Fruit fly (Drosophila melanogaster) whole organism, embryonic: ENCODE measurements around the gene CG8668.

Experiments
- ATbp ChIP-seq: fragments of 200-800 bp; sonication (Bioruptor generic); optimal IDR thresholded peaks from 2 replicates; lab custom pipeline; 2017; ENCODE audit warnings: missing biosample characterization, mild to moderate bottlenecking, missing genetic modification characterization, missing genetic modification reagents
- Ada2b ChIP-seq: fragments of 200-800 bp; sonication (Bioruptor generic); IDR thresholded peaks from 2 replicates; pipeline ENCODE4 v1.3.6; 2022; ENCODE audit warnings: missing biosample characterization, missing genetic modification characterization
- BtbVII ChIP-seq: fragments of 200-800 bp; sonication (Bioruptor generic); optimal IDR thresholded peaks from 3 replicates; lab custom pipeline; 2017; ENCODE audit warnings: missing biosample characterization, mild to moderate bottlenecking, missing genetic modification characterization
- CG10209 ChIP-seq: fragments of 200-800 bp; sonication (Bioruptor generic); optimal IDR thresholded peaks from 3 replicates; lab custom pipeline; 2017; ENCODE audit warnings: missing biosample characterization, mild to moderate bottlenecking, missing genetic modification characterization, missing genetic modification reagents
- CG12236 ChIP-seq: fragments of 200-800 bp; sonication (Bioruptor generic); optimal IDR thresholded peaks from 2 replicates; lab custom pipeline; 2016; ENCODE audit warnings: missing biosample characterization, missing genetic modification characterization
- CG14965 ChIP-seq: fragments of 200-800 bp; sonication (Bioruptor generic); optimal IDR thresholded peaks from 2 replicates; lab custom pipeline; 2016; ENCODE audit warnings: missing biosample characterization, missing genetic modification characterization, borderline replicate concordance
- CG15073 ChIP-seq: fragments of 200-800 bp; sonication (Bioruptor generic); optimal IDR thresholded peaks from 2 replicates; lab custom pipeline; 2016; ENCODE audit warnings: missing biosample characterization, missing genetic modification characterization
- CG1529 ChIP-seq: fragments of 200-800 bp; sonication (Bioruptor generic); optimal IDR thresholded peaks from 3 replicates; lab custom pipeline; 2018; ENCODE audit warnings: missing biosample characterization, missing genetic modification characterization
- CG1602 ChIP-seq: fragments of 200-800 bp; sonication (Bioruptor generic); optimal IDR thresholded peaks from 3 replicates; lab custom pipeline; 2016; ENCODE audit warnings: missing biosample characterization, missing genetic modification characterization
- CG17612 ChIP-seq: fragments of 200-800 bp; sonication (Bioruptor generic); IDR thresholded peaks from 2 replicates; pipeline ENCODE4 v1.3.6; 2022; ENCODE audit warnings: missing biosample characterization, missing genetic modification characterization
- CG18011 ChIP-seq: fragments of 200-800 bp; sonication (Bioruptor generic); optimal IDR thresholded peaks from 2 replicates; lab custom pipeline; 2017; ENCODE audit warnings: missing biosample characterization, missing genetic modification characterization, mild to moderate bottlenecking, moderate library complexity, missing genotype
- CG2712 ChIP-seq: fragments of 200-800 bp; optimal IDR thresholded peaks from 3 replicates; lab custom pipeline; 2019; ENCODE audit warnings: missing biosample characterization, mild to moderate bottlenecking, missing genetic modification characterization, moderate library complexity
- CG33557 ChIP-seq: fragments of 200-800 bp; sonication (Bioruptor generic); optimal IDR thresholded peaks from 2 replicates; lab custom pipeline; 2019; ENCODE audit warnings: missing biosample characterization, mild to moderate bottlenecking, missing genetic modification characterization, moderate library complexity
- CG4424 ChIP-seq: fragments of 200-800 bp; sonication (Bioruptor generic); optimal IDR thresholded peaks from 3 replicates; lab custom pipeline; 2016; ENCODE audit warnings: missing biosample characterization, missing genetic modification characterization
- CG4707 ChIP-seq: fragments of 200-800 bp; sonication (Bioruptor generic); optimal IDR thresholded peaks from 2 replicates; lab custom pipeline; 2018; ENCODE audit warnings: missing biosample characterization, mild to moderate bottlenecking, missing genetic modification characterization, moderate library complexity
- CG8290 ChIP-seq, 3 experiments: fragments of 200-800 bp; sonication (Bioruptor generic); optimal IDR thresholded peaks; 2 replicates each; lab custom pipeline; 2016 to 2019; ENCODE audit warnings: missing biosample characterization in 3 of 3, missing genetic modification characterization in 3 of 3, mild to moderate bottlenecking in 2 of 3, moderate library complexity in 1 of 3
- CG9817 ChIP-seq: fragments of 200-800 bp; sonication (Bioruptor generic); optimal IDR thresholded peaks from 2 replicates; lab custom pipeline; 2018; ENCODE audit warnings: missing biosample characterization, mild to moderate bottlenecking, missing genetic modification characterization, moderate library complexity
- Dbx ChIP-seq: fragments of 200-800 bp; sonication (Bioruptor generic); IDR thresholded peaks from 3 replicates; pipeline ENCODE4 v1.3.6; 2022; ENCODE audit warnings: missing biosample characterization, missing genetic modification characterization
- Dip3 ChIP-seq: fragments of 200-800 bp; sonication (Bioruptor generic); optimal IDR thresholded peaks from 3 replicates; lab custom pipeline; 2016; ENCODE audit warnings: missing biosample characterization, missing genetic modification characterization
- Dp ChIP-seq: fragments of 200-800 bp; sonication (Bioruptor generic); optimal IDR thresholded peaks from 2 replicates; lab custom pipeline; 2018; ENCODE audit warnings: missing biosample characterization, mild to moderate bottlenecking, missing genetic modification characterization, moderate library complexity
- Dref ChIP-seq: fragments of 200-800 bp; sonication (Bioruptor generic); IDR thresholded peaks from 2 replicates; pipeline ENCODE4 v1.3.6; 2022; ENCODE audit warnings: missing biosample characterization, missing genetic modification characterization
- GATAe ChIP-seq: fragments of 200-800 bp; sonication (Bioruptor generic); conservative IDR thresholded peaks from 2 replicates; pipeline ENCODE4 v1.3.6; 2022; ENCODE audit warnings: missing biosample characterization, missing genetic modification characterization
- Hr78 ChIP-seq, 2 experiments: fragments of 200-800 bp in 1 of 2; fragments of >200 bp in 1 of 2; sonication (Bioruptor generic) in 1 of 2; optimal IDR thresholded peaks; 2 replicates each; lab custom pipeline; 2017 to 2019; ENCODE audit warnings: missing biosample characterization in 2 of 2, missing genetic modification characterization in 2 of 2, mild to moderate bottlenecking in 1 of 2, moderate library complexity in 1 of 2
- Jarid2 ChIP-seq: fragments of 200-800 bp; sonication (Bioruptor generic); optimal IDR thresholded peaks from 3 replicates; lab custom pipeline; 2017; ENCODE audit warnings: mild to moderate bottlenecking, missing biosample characterization, missing genetic modification reagents, missing genetic modification characterization
- Mrtf ChIP-seq: fragments of 200-800 bp; sonication (Bioruptor generic); IDR thresholded peaks from 3 replicates; pipeline ENCODE4 v1.3.6; 2022; ENCODE audit warnings: missing biosample characterization, missing genetic modification characterization
- Oli ChIP-seq: fragments of 200-800 bp; sonication (Bioruptor generic); optimal IDR thresholded peaks from 2 replicates; lab custom pipeline; 2018; ENCODE audit warnings: missing biosample characterization, mild to moderate bottlenecking, missing genetic modification characterization, moderate library complexity
- Taf1 ChIP-seq: fragments of 200-800 bp; sonication (Bioruptor generic); IDR thresholded peaks from 2 replicates; pipeline ENCODE4 v1.3.6; 2022; ENCODE audit warnings: missing biosample characterization, missing genetic modification characterization
- Xbp1 ChIP-seq: fragments of 200-800 bp; sonication (Bioruptor generic); optimal IDR thresholded peaks from 3 replicates; lab custom pipeline; 2016; ENCODE audit warnings: missing biosample characterization, mild to moderate bottlenecking, missing genetic modification characterization
- bab2 ChIP-seq: fragments of 200-800 bp; sonication (Bioruptor generic); optimal IDR thresholded peaks from 2 replicates; lab custom pipeline; 2016; ENCODE audit warnings: missing biosample characterization, missing genetic modification characterization
- br ChIP-seq: fragments of >200 bp; optimal IDR thresholded peaks from 2 replicates; lab custom pipeline; 2017
- ci ChIP-seq: fragments of 200-800 bp; sonication (Bioruptor generic); IDR thresholded peaks from 3 replicates; pipeline ENCODE4 v1.3.6; 2022; ENCODE audit warnings: missing biosample characterization, missing genetic modification characterization
- dati ChIP-seq: fragments of 200-800 bp; sonication (Bioruptor generic); IDR thresholded peaks from 2 replicates; pipeline ENCODE4 v1.3.6; 2022; ENCODE audit warnings: missing biosample characterization, missing genetic modification characterization
- dimm ChIP-seq: fragments of 200-800 bp; sonication (Bioruptor generic); IDR thresholded peaks from 2 replicates; pipeline ENCODE4 v1.3.6; 2022; ENCODE audit warnings: missing biosample characterization, missing genetic modification characterization
- dpn ChIP-seq, 2 experiments: fragments of 200-800 bp; sonication (Bioruptor generic); optimal IDR thresholded peaks; 3 replicates each; lab custom pipeline; 2016; ENCODE audit warnings: missing biosample characterization in 2 of 2, missing genetic modification characterization in 2 of 2
- exex ChIP-seq: fragments of 200-800 bp; sonication (Bioruptor generic); optimal IDR thresholded peaks from 4 replicates; lab custom pipeline; 2018; ENCODE audit warnings: missing biosample characterization, mild to moderate bottlenecking, missing genetic modification characterization, moderate library complexity
- fu2 ChIP-seq: fragments of 200-800 bp; sonication (Bioruptor generic); optimal IDR thresholded peaks from 2 replicates; lab custom pipeline; 2016; ENCODE audit warnings: missing biosample characterization, missing genetic modification characterization
- grau ChIP-seq: fragments of 200-800 bp; optimal IDR thresholded peaks from 3 replicates; lab custom pipeline; 2019; ENCODE audit warnings: missing biosample characterization, mild to moderate bottlenecking, missing genetic modification characterization, moderate library complexity
- gt ChIP-seq: fragments of 200-800 bp; sonication (Bioruptor generic); IDR thresholded peaks from 2 replicates; pipeline ENCODE4 v1.3.6; 2022; ENCODE audit warnings: missing biosample characterization, missing genetic modification characterization
- hkb ChIP-seq, 2 experiments: fragments of 200-800 bp in 1 of 2; fragments of >200 bp in 1 of 2; sonication (Bioruptor generic) in 1 of 2; IDR thresholded peaks in 1 of 2; optimal IDR thresholded peaks in 1 of 2; 2 replicates each; pipeline versions ENCODE4 v1.3.6 to Lab custom; 2017 to 2022; ENCODE audit warnings: missing biosample characterization in 1 of 2, missing genetic modification characterization in 1 of 2
- insv ChIP-seq, 2 experiments: fragments of 200-800 bp; sonication (Bioruptor generic); optimal IDR thresholded peaks; 3 replicates each; lab custom pipeline; 2016 to 2018; ENCODE audit warnings: missing biosample characterization in 2 of 2, missing genetic modification characterization in 2 of 2
- lbe ChIP-seq: fragments of 200-800 bp; sonication (Bioruptor generic); optimal IDR thresholded peaks from 2 replicates; lab custom pipeline; 2016; ENCODE audit warnings: missing biosample characterization, mild to moderate bottlenecking, missing genetic modification characterization
- mld ChIP-seq: fragments of 200-800 bp; sonication (Bioruptor generic); IDR thresholded peaks from 3 replicates; pipeline ENCODE4 v1.3.6; 2022; ENCODE audit warnings: missing biosample characterization, missing genetic modification characterization; ENCODE audit not compliant: partially characterized antibody
- psq ChIP-seq: fragments of 200-800 bp; sonication (Bioruptor generic); optimal IDR thresholded peaks from 2 replicates; lab custom pipeline; 2017; ENCODE audit warnings: missing biosample characterization, missing genetic modification characterization
- slp2 ChIP-seq: fragments of 200-800 bp; sonication (Bioruptor generic); optimal IDR thresholded peaks from 2 replicates; lab custom pipeline; 2016; ENCODE audit warnings: missing biosample characterization, missing genetic modification characterization
- sna ChIP-seq: fragments of 200-800 bp; sonication (Bioruptor generic); IDR thresholded peaks from 2 replicates; pipeline ENCODE4 v1.3.6; 2022; ENCODE audit warnings: missing biosample characterization, missing genetic modification characterization; ENCODE audit not compliant: partially characterized antibody
- stc ChIP-seq: fragments of 200-800 bp; sonication (Bioruptor generic); IDR thresholded peaks from 2 replicates; pipeline ENCODE4 v1.3.6; 2022; ENCODE audit warnings: missing biosample characterization, missing genetic modification characterization
- tgo ChIP-seq: fragments of 200-800 bp; sonication (Bioruptor generic); IDR thresholded peaks from 3 replicates; pipeline ENCODE4 v1.3.6; 2022; ENCODE audit warnings: missing biosample characterization, missing genetic modification characterization
- tx ChIP-seq: fragments of 200-800 bp; sonication (Bioruptor generic); optimal IDR thresholded peaks from 2 replicates; lab custom pipeline; 2016; ENCODE audit warnings: missing biosample characterization, missing genetic modification characterization
- usp ChIP-seq: fragments of >200 bp; optimal IDR thresholded peaks from 2 replicates; lab custom pipeline; 2017; ENCODE audit warnings: missing biosample characterization, missing genetic modification characterization
- zen2 ChIP-seq: fragments of 200-800 bp; sonication (Bioruptor generic); IDR thresholded peaks from 3 replicates; pipeline ENCODE4 v1.3.6; 2022; ENCODE audit warnings: missing biosample characterization, missing genetic modification characterization; ENCODE audit not compliant: partially characterized antibody

Gene CG8668

dm6 chr2L:8156682-8157081 is 29.9 kb downstream of the CG8668 start (continued):
- no peak for TF ChIP-seq dati
- TF ChIP-seq dimm (GFP tag; lab: Robert Waterston, UW), result no peak
- TF ChIP-seq sna, result peak; percentile 59; the same call in 1 of the 2 replicates
- peak; percentile 48 for TF ChIP-seq BtbVII
- TF ChIP-seq Hr78 (GFP tag; optimal IDR thresholded peaks at IDR 0.05; lab: Kevin White, UChicago), result no peak
- peak; percentile 36 for TF ChIP-seq CG4424 (GFP tag; lab: Kevin White, UChicago)
- TF ChIP-seq ci (GFP tag; lab: Robert Waterston, UW), result peak; percentile 80; the same call in 2 of the 3 replicates
- TF ChIP-seq grau, result peak; percentile 69
- peak; percentile 51; the same call in 1 of the 2 replicates for TF ChIP-seq Ada2b (GFP tag; lab: Robert Waterston, UW)
- no peak for TF ChIP-seq gt (GFP tag; lab: Robert Waterston, UW)
- TF ChIP-seq Mrtf (GFP tag; lab: Robert Waterston, UW), result no peak
- TF ChIP-seq bab2 (GFP tag; lab: Kevin White, UChicago), result peak; percentile 76
- TF ChIP-seq CG14965 (GFP tag; lab: Kevin White, UChicago), result peak; percentile 4
- peak; percentile 79 for TF ChIP-seq Xbp1 (GFP tag; lab: Kevin White, UChicago)
- peak; percentile 76 for TF ChIP-seq Dip3
- no peak for TF ChIP-seq CG17612 (GFP tag; lab: Robert Waterston, UW)
- peak; percentile 58 for TF ChIP-seq tx (GFP tag; lab: Kevin White, UChicago)
- TF ChIP-seq stc (GFP tag; lab: Robert Waterston, UW), result peak; percentile 69
- no peak for TF ChIP-seq psq
- TF ChIP-seq hkb (optimal IDR thresholded peaks at IDR 0.05; lab: Kevin White, UChicago), result peak; percentile 7
- peak; percentile 47; the same call in 1 of the 2 replicates for TF ChIP-seq hkb (GFP tag; IDR thresholded peaks at IDR 0.05; lab: Robert Waterston, UW)
- peak; percentile 71 to 76 for TF ChIP-seq dpn (GFP tag; optimal IDR thresholded peaks at IDR 0.05; lab: Kevin White, UChicago)
- peak; percentile 60 for TF ChIP-seq CG10209 (GFP tag; lab: Kevin White, UChicago)
- peak; percentile 26 for TF ChIP-seq CG8290 (GFP tag; optimal IDR thresholded peaks at IDR 0.05; lab: Kevin White, UChicago)
- peak in 1 of 2 experiments; percentile 83 for TF ChIP-seq CG8290 (tag; optimal IDR thresholded peaks at IDR 0.05; lab: Kevin White, UChicago)
- peak; percentile 49; the same call in 1 of the 3 replicates for TF ChIP-seq Dbx (GFP tag; lab: Robert Waterston, UW)
- TF ChIP-seq CG1602, result no peak
- peak; percentile 83 for TF ChIP-seq Taf1 (GFP tag; lab: Robert Waterston, UW)
- no peak for TF ChIP-seq CG1529 (GFP tag; lab: Kevin White, UChicago)
- TF ChIP-seq Jarid2 (GFP tag; lab: Kevin White, UChicago), result peak; percentile 6
- no peak for TF ChIP-seq Dref (GFP tag; lab: Robert Waterston, UW)
- TF ChIP-seq slp2, result peak; percentile 36
- TF ChIP-seq Oli (tag; lab: Kevin White, UChicago), result peak; percentile 21
- no peak for TF ChIP-seq CG12236 (GFP tag; lab: Kevin White, UChicago)
- TF ChIP-seq CG4707 (GFP tag; lab: Kevin White, UChicago), result no peak
- TF ChIP-seq tgo (GFP tag; lab: Robert Waterston, UW), result peak; percentile 18; the same call in 1 of the 3 replicates
- peak; percentile 56 for TF ChIP-seq fu2 (GFP tag; lab: Kevin White, UChicago)
- peak; percentile 35 for TF ChIP-seq exex (tag; lab: Kevin White, UChicago)
- TF ChIP-seq insv (GFP tag; optimal IDR thresholded peaks at IDR 0.05; lab: Kevin White, UChicago), result no peak
- no peak for TF ChIP-seq mld (GFP tag; lab: Robert Waterston, UW)
- no peak for TF ChIP-seq zen2 (GFP tag; lab: Robert Waterston, UW)
- no peak for TF ChIP-seq ATbp (GFP tag; lab: Kevin White, UChicago)
- TF ChIP-seq br (lab: Kevin White, UChicago), result no peak
- peak; percentile 60 for TF ChIP-seq lbe (GFP tag; lab: Kevin White, UChicago)
- no peak for TF ChIP-seq CG15073 (GFP tag; lab: Kevin White, UChicago)
- no peak for TF ChIP-seq usp (GFP tag; lab: Kevin White, UChicago)
- TF ChIP-seq CG18011 (GFP tag; lab: Kevin White, UChicago), result peak; percentile 63
- no peak for TF ChIP-seq GATAe (GFP tag; lab: Robert Waterston, UW)
- TF ChIP-seq CG2712, result peak; percentile 75
- TF ChIP-seq Dp, result peak; percentile 33
- TF ChIP-seq CG9817 (tag; lab: Kevin White, UChicago), result peak; percentile 80
- peak; percentile 34 for TF ChIP-seq CG33557 (GFP tag; lab: Kevin White, UChicago)
